Worm (Caenorhabditis elegans): Measurements from ENCODE around the gene lin-18.
A peak's percentile ranks its signal among the peaks of the same experiment; 100 is the strongest.

- TF ChIP-seq zag-1 (tag; optimal IDR thresholded peaks at IDR 0.05): no peak
- TF ChIP-seq mes-2 (tag; optimal IDR thresholded peaks at IDR 0.05; ENCODE audit: poor library complexity, severe bottlenecking): no peak
- TF ChIP-seq dpl-1 (GFP tag; optimal IDR thresholded peaks at IDR 0.05): no peak
- TF ChIP-seq nhr-237 (tag; optimal IDR thresholded peaks at IDR 0.05): no peak
- no peak for TF ChIP-seq ama-1 (optimal IDR thresholded peaks at IDR 0.05)
- no peak for TF ChIP-seq R02D3.7 (tag; optimal IDR thresholded peaks at IDR 0.05)
- TF ChIP-seq ceh-82 (tag; optimal IDR thresholded peaks at IDR 0.05): no peak
- no peak for TF ChIP-seq lsy-2 (tag; optimal IDR thresholded peaks at IDR 0.05)
- no peak for TF ChIP-seq zip-2 (tag; optimal IDR thresholded peaks at IDR 0.05)
- peak in 1 of 2 experiments; percentile 53 for TF ChIP-seq unc-62 (GFP tag; optimal IDR thresholded peaks at IDR 0.05 in 1 of 2)
- no peak for TF ChIP-seq unc-62 (tag; optimal IDR thresholded peaks at IDR 0.05)
- no peak for TF ChIP-seq snpc-4 (tag; optimal IDR thresholded peaks at IDR 0.05)
- TF ChIP-seq skn-1 (tag; optimal IDR thresholded peaks at IDR 0.05): no peak
- no peak for TF ChIP-seq nhr-28 (tag; optimal IDR thresholded peaks at IDR 0.05)
- TF ChIP-seq nhr-77 (tag; optimal IDR thresholded peaks at IDR 0.05): no peak
Observed at ce11 chrX:4010383-4010782, 52.0 kb downstream of the lin-18 start.
